Fruit fly (Drosophila melanogaster) whole organism, embryonic: Measurements from ENCODE around the gene TyrRS.

ENCODE experiments used
- NK7.1 ChIP-seq: fragments of 200-800 bp; sonication (Bioruptor generic); optimal IDR thresholded peaks from 3 replicates; lab custom pipeline; 2016; ENCODE audit warnings: missing biosample characterization, missing genetic modification characterization
- gce ChIP-seq: fragments of 200-800 bp; sonication (Bioruptor generic); IDR thresholded peaks from 3 replicates; pipeline ENCODE4 v1.3.6; 2022; ENCODE audit warnings: missing biosample characterization, missing genetic modification characterization
- ind ChIP-seq: fragments of 200-800 bp; sonication (Bioruptor generic); optimal IDR thresholded peaks from 3 replicates; lab custom pipeline; 2016; ENCODE audit warnings: missing biosample characterization, missing genetic modification characterization

DNA sequence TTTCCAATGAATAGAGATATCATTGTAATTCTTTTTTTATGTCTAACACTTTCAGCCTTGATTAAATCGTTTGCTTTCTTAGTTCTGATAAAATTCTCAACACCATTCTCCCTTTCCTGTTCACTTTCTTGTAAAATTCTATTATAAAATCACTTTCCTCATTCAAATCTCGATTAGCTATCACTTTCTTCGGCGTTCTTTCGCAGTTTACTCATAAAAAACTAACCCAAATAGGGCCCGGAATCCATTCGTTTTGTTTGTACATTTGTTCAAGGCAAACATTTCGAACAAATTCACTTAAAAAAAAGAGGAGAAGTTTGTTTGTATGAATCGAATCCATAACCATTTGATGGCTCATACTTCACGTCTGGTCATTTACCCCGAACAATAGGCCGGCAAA is 14.5 kb upstream of the TyrRS start:
- TF ChIP-seq gce (no peak), ind (GFP tag; lab: Kevin White, UChicago) (no peak), NK7.1 (no peak)
